Worm (Caenorhabditis elegans) whole organism, young adult: ENCODE measurements around the gene srw-62.

ENCODE experiments used
- F49E8.2 ChIP-seq: sonication (generic microtip); optimal IDR thresholded peaks from 3 replicates; lab custom pipeline; 2017; ENCODE audit warnings: missing genetic modification characterization, mild to moderate bottlenecking, missing compliant biosample characterization, antibody characterized with exemption, moderate library complexity; ENCODE audit not compliant: insufficient read depth
- ceh-91 ChIP-seq: fragments of 200-800 bp; sonication (Bioruptor generic); IDR thresholded peaks from 2 replicates; pipeline ENCODE4 v1.3.6; 2022; ENCODE audit warnings: missing genetic modification reagents, missing genetic modification characterization, missing compliant biosample characterization
- dpl-1 ChIP-seq: fragments of 150-350 bp; optimal IDR thresholded peaks from 2 replicates; lab custom pipeline; 2014; ENCODE audit warnings: missing biosample characterization, missing genetic modification reagents, missing genetic modification characterization
- fkh-3 ChIP-seq: sonication (generic microtip); optimal IDR thresholded peaks from 2 replicates; lab custom pipeline; 2016; ENCODE audit warnings: mild to moderate bottlenecking, missing genetic modification characterization, missing compliant biosample characterization
- let-607 ChIP-seq, 2 experiments: fragments of 200-800 bp in 1 of 2; sonication (Bioruptor generic) in 1 of 2; sonication (generic microtip) in 1 of 2; optimal IDR thresholded peaks; 2 replicates each; lab custom pipeline; 2016 to 2018; ENCODE audit warnings: mild to moderate bottlenecking in 2 of 2, missing compliant biosample characterization in 2 of 2, missing genetic modification characterization in 2 of 2, moderate library complexity in 2 of 2, missing genotype in 1 of 2
- pha-4 ChIP-seq: fragments of 150-350 bp; sonication (generic microtip); optimal IDR thresholded peaks from 2 replicates; lab custom pipeline; 2014; ENCODE audit warnings: missing biosample characterization, missing genetic modification reagents, missing genetic modification characterization
- rcor-1 ChIP-seq: fragments of 200-800 bp; sonication (Bioruptor generic); IDR thresholded peaks from 2 replicates; pipeline ENCODE4 v1.3.6; 2022; ENCODE audit warnings: missing genetic modification reagents, missing genetic modification characterization, missing compliant biosample characterization
- snpc-3.4 ChIP-seq: sonication (generic microtip); optimal IDR thresholded peaks from 2 replicates; lab custom pipeline; 2017; ENCODE audit warnings: missing genetic modification characterization, mild to moderate bottlenecking, missing compliant biosample characterization, antibody characterized with exemption, moderate library complexity, missing genotype, missing genetic modification reagents
- tbx-9 ChIP-seq: sonication (generic microtip); optimal IDR thresholded peaks from 2 replicates; lab custom pipeline; 2016; ENCODE audit warnings: borderline replicate concordance, missing genetic modification characterization, inconsistent platforms, missing compliant biosample characterization

DNA sequence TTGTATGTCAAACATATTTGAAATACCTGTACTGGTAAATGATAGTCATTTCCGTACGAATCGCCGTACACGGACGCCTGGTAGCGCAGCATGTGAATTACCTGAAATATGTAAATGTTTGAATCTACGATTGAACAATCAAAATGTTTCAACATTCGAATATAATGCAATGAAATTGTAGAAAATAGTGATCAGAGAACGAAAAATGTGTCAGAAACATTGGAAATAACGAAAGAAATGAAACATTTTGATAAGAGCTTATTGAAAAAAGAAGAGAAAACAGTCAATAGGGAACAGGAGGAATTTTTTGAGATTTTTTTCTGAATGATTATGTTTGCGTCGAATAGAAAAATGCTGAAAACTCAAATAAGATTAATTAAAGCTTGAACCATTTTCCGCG is 44.9 kb downstream of the srw-62 start, which contains the start of gene ztf-17:
- TF ChIP-seq F49E8.2 (no peak), fkh-3 (tag; lab: Kevin White, UChicago) (no peak), tbx-9 (tag; lab: Kevin White, UChicago) (no peak), let-607 (tag; optimal IDR thresholded peaks at IDR 0.05; lab: Kevin White, UChicago) (no peak), snpc-3.4 (tag; lab: Kevin White, UChicago) (no peak), rcor-1 (GFP tag; lab: Robert Waterston, UW) (no peak), ceh-91 (GFP tag; lab: Robert Waterston, UW) (no peak), pha-4 (no peak), dpl-1 (GFP tag; lab: Kevin White, UChicago) (no peak)
